Fruit fly (Drosophila melanogaster): Measurements from ENCODE around the gene CG14313.

CG14313 gene

dm6 chr3R:18160165-18160814 is 31.5 kb downstream of the CG14313 start:
- TF ChIP-seq CG11085 (GFP tag; IDR thresholded peaks at IDR 0.05) (no peak), BEAF-32 (GFP tag; optimal IDR thresholded peaks at IDR 0.05) (no peak), CG18599 (GFP tag; optimal IDR thresholded peaks at IDR 0.05) (peak; percentile 42), Nf-YC (tag; optimal IDR thresholded peaks at IDR 0.05) (peak; percentile 8), nerfin-2 (GFP tag; IDR thresholded peaks at IDR 0.05; ENCODE audit: partially characterized antibody) (no peak), D19A (tag; optimal IDR thresholded peaks at IDR 0.05) (no peak), gsb-n (tag; optimal IDR thresholded peaks at IDR 0.05) (no peak), dati (GFP tag; IDR thresholded peaks at IDR 0.05) (no peak), fru (optimal IDR thresholded peaks at IDR 0.05) (no peak), CG11456 (GFP tag; IDR thresholded peaks at IDR 0.05) (no peak), rib (GFP tag; IDR thresholded peaks at IDR 0.05) (no peak), her (GFP tag; optimal IDR thresholded peaks at IDR 0.05) (no peak), psq (GFP tag; optimal IDR thresholded peaks at IDR 0.05) (no peak), CG8924 (tag; optimal IDR thresholded peaks at IDR 0.05) (no peak), CG33557 (GFP tag; optimal IDR thresholded peaks at IDR 0.05) (no peak), CG10654 (GFP tag; optimal IDR thresholded peaks at IDR 0.05) (no peak), Bgb (GFP tag; IDR thresholded peaks at IDR 0.05; ENCODE audit: partially characterized antibody) (0 out of 2 replicates have a peak, but pooled peaks have one; percentile 19), hkb (optimal IDR thresholded peaks at IDR 0.05) (no peak), hkb (GFP tag; IDR thresholded peaks at IDR 0.05) (no peak), CG15269 (tag; optimal IDR thresholded peaks at IDR 0.05) (no peak), CG13775 (GFP tag; optimal IDR thresholded peaks at IDR 0.05) (no peak), CG12071 (GFP tag; optimal IDR thresholded peaks at IDR 0.05) (no peak), Ets65A (GFP tag) (peak; percentile 86), Scr (GFP tag; IDR thresholded peaks at IDR 0.05; ENCODE audit: partially characterized antibody) (no peak), Trl (optimal IDR thresholded peaks at IDR 0.05) (no peak), Trl (GFP tag; optimal IDR thresholded peaks at IDR 0.05) (no peak), otp (GFP tag; IDR thresholded peaks at IDR 0.05) (no peak), CG18011 (GFP tag; optimal IDR thresholded peaks at IDR 0.05) (no peak), ewg (GFP tag; optimal IDR thresholded peaks at IDR 0.05) (peak; percentile 94), CG11504 (tag; optimal IDR thresholded peaks at IDR 0.05) (no peak), lola (GFP tag; optimal IDR thresholded peaks at IDR 0.05) (no peak), caup (GFP tag; optimal IDR thresholded peaks at IDR 0.05; ENCODE audit: severe bottlenecking) (no peak), CG34376 (GFP tag; optimal IDR thresholded peaks at IDR 0.05) (no peak), ara (GFP tag; IDR thresholded peaks at IDR 0.05) (no peak), CG14710 (tag; optimal IDR thresholded peaks at IDR 0.05) (no peak), CG15073 (GFP tag; optimal IDR thresholded peaks at IDR 0.05) (no peak), CG6254 (GFP tag; optimal IDR thresholded peaks at IDR 0.05) (no peak), az2 (GFP tag; optimal IDR thresholded peaks at IDR 0.05) (no peak), CG1647 (GFP tag; optimal IDR thresholded peaks at IDR 0.05) (no peak), bowl (GFP tag; IDR thresholded peaks at IDR 0.05) (no peak), CG15514 (GFP tag; optimal IDR thresholded peaks at IDR 0.05) (no peak), CTCF (GFP tag; optimal IDR thresholded peaks at IDR 0.05) (no peak), hth (optimal IDR thresholded peaks at IDR 0.05) (no peak), Sry-δ (GFP tag; optimal IDR thresholded peaks at IDR 0.05) (no peak), jigr1 (GFP tag; IDR thresholded peaks at IDR 0.05) (no peak), Dfd (GFP tag; optimal IDR thresholded peaks at IDR 0.05) (no peak), ftz-f1 (GFP tag; optimal IDR thresholded peaks at IDR 0.05) (peak; percentile 68), Dek (tag; optimal IDR thresholded peaks at IDR 0.05) (no peak), CG17186 (GFP tag; optimal IDR thresholded peaks at IDR 0.05) (no peak), chinmo (GFP tag; IDR thresholded peaks at IDR 0.05; ENCODE audit: partially characterized antibody) (0 out of 4 replicates have a peak, but pooled peaks have one; percentile 16), CG17328 (GFP tag; IDR thresholded peaks at IDR 0.05) (no peak), onecut (GFP tag; IDR thresholded peaks at IDR 0.05) (peak; percentile 97)
